Fruit fly (Drosophila melanogaster) whole organism, embryonic: ENCODE data around the gene Hmbs.
A peak's percentile ranks its signal among the peaks of the same experiment; 100 is the strongest.

ENCODE experiments used
- CG1024 ChIP-seq: fragments of 200-800 bp; sonication (Bioruptor generic); IDR thresholded peaks from 2 replicates; pipeline ENCODE4 v1.3.6; 2022; ENCODE audit warnings: missing biosample characterization, missing genetic modification characterization
- CG11695 ChIP-seq: fragments of 200-800 bp; sonication (Bioruptor generic); IDR thresholded peaks from 3 replicates; pipeline ENCODE4 v1.3.6; 2022; ENCODE audit warnings: missing biosample characterization, missing genetic modification characterization
- CG12104 ChIP-seq: fragments of 200-800 bp; sonication (Bioruptor generic); optimal IDR thresholded peaks from 3 replicates; lab custom pipeline; 2016; ENCODE audit warnings: missing biosample characterization, missing genetic modification characterization
- CG12391 ChIP-seq: fragments of 200-800 bp; sonication (Bioruptor generic); optimal IDR thresholded peaks from 3 replicates; lab custom pipeline; 2018; ENCODE audit warnings: missing biosample characterization, mild to moderate bottlenecking, missing genetic modification characterization, moderate library complexity
- CG13624 ChIP-seq: fragments of 200-800 bp; sonication (Bioruptor generic); optimal IDR thresholded peaks from 2 replicates; lab custom pipeline; 2016; ENCODE audit warnings: missing biosample characterization, missing genetic modification characterization
- CG13775 ChIP-seq: fragments of 200-800 bp; sonication (Bioruptor generic); optimal IDR thresholded peaks from 3 replicates; lab custom pipeline; 2017; ENCODE audit warnings: missing biosample characterization, mild to moderate bottlenecking, missing genetic modification characterization
- CG15514 ChIP-seq: fragments of 200-800 bp; sonication (Bioruptor generic); optimal IDR thresholded peaks from 3 replicates; lab custom pipeline; 2017; ENCODE audit warnings: missing biosample characterization, missing genetic modification characterization, mild to moderate bottlenecking, moderate library complexity, missing genetic modification reagents
- CG1603 ChIP-seq: fragments of 200-800 bp; sonication (Bioruptor generic); optimal IDR thresholded peaks from 2 replicates; lab custom pipeline; 2019; ENCODE audit warnings: missing biosample characterization, mild to moderate bottlenecking, missing genetic modification characterization, moderate library complexity
- CG18764 ChIP-seq: fragments of 200-800 bp; sonication (Bioruptor generic); optimal IDR thresholded peaks from 3 replicates; lab custom pipeline; 2016; ENCODE audit warnings: missing biosample characterization, missing genetic modification characterization
- CG31441 ChIP-seq: fragments of 200-800 bp; sonication (Bioruptor generic); IDR thresholded peaks from 2 replicates; pipeline ENCODE4 v1.3.6; 2022; ENCODE audit warnings: missing biosample characterization, missing genetic modification characterization
- CG34224 ChIP-seq: fragments of 200-800 bp; sonication (Bioruptor generic); IDR thresholded peaks from 3 replicates; pipeline ENCODE4 v1.3.6; 2022; ENCODE audit warnings: missing biosample characterization, missing genetic modification characterization; ENCODE audit not compliant: partially characterized antibody
- CG43689 ChIP-seq: fragments of 200-800 bp; sonication (Bioruptor generic); IDR thresholded peaks from 2 replicates; pipeline ENCODE4 v1.3.6; 2022; ENCODE audit warnings: missing biosample characterization, missing genetic modification characterization
- CG4404 ChIP-seq: fragments of 200-800 bp; sonication (Bioruptor generic); IDR thresholded peaks from 2 replicates; pipeline ENCODE4 v1.3.6; 2022; ENCODE audit warnings: missing biosample characterization, missing genetic modification characterization
- CG4424 ChIP-seq: fragments of 200-800 bp; sonication (Bioruptor generic); optimal IDR thresholded peaks from 3 replicates; lab custom pipeline; 2016; ENCODE audit warnings: missing biosample characterization, missing genetic modification characterization
- CG5245 ChIP-seq: fragments of 200-800 bp; sonication (Bioruptor generic); optimal IDR thresholded peaks from 3 replicates; lab custom pipeline; 2016; ENCODE audit warnings: missing biosample characterization, missing genetic modification characterization
- CG6683 ChIP-seq: fragments of 200-800 bp; sonication (Bioruptor generic); optimal IDR thresholded peaks from 2 replicates; lab custom pipeline; 2017; ENCODE audit warnings: missing biosample characterization, mild to moderate bottlenecking, missing genetic modification characterization, missing genetic modification reagents
- CG7928 ChIP-seq: fragments of 200-800 bp; sonication (Bioruptor generic); optimal IDR thresholded peaks from 2 replicates; lab custom pipeline; 2017; ENCODE audit warnings: missing biosample characterization, mild to moderate bottlenecking, missing genetic modification characterization
- CG8089 ChIP-seq: fragments of 200-800 bp; sonication (Bioruptor generic); optimal IDR thresholded peaks from 3 replicates; lab custom pipeline; 2016; ENCODE audit warnings: missing biosample characterization, missing genetic modification characterization
- CG8290 ChIP-seq, 3 experiments: fragments of 200-800 bp; sonication (Bioruptor generic); optimal IDR thresholded peaks; 2 replicates each; lab custom pipeline; 2016 to 2019; ENCODE audit warnings: missing biosample characterization in 3 of 3, missing genetic modification characterization in 3 of 3, mild to moderate bottlenecking in 2 of 3, moderate library complexity in 1 of 3
- CG8478 ChIP-seq: fragments of >200 bp; optimal IDR thresholded peaks from 2 replicates; lab custom pipeline; 2018
- CG9609 ChIP-seq: fragments of 200-800 bp; sonication (Bioruptor generic); optimal IDR thresholded peaks from 3 replicates; lab custom pipeline; 2016; ENCODE audit warnings: missing biosample characterization, missing genetic modification characterization
- CG9817 ChIP-seq: fragments of 200-800 bp; sonication (Bioruptor generic); optimal IDR thresholded peaks from 2 replicates; lab custom pipeline; 2018; ENCODE audit warnings: missing biosample characterization, mild to moderate bottlenecking, missing genetic modification characterization, moderate library complexity
- D ChIP-seq, 2 experiments: fragments of 200-800 bp in 1 of 2; fragments of >200 bp in 1 of 2; sonication (Bioruptor generic) in 1 of 2; optimal IDR thresholded peaks; 2 replicates in 1 of 2; 3 replicates in 1 of 2; lab custom pipeline; 2017; ENCODE audit warnings: mild to moderate bottlenecking in 1 of 2, missing biosample characterization in 1 of 2, missing genetic modification characterization in 1 of 2, missing genetic modification reagents in 1 of 2
- Dp ChIP-seq: fragments of 200-800 bp; sonication (Bioruptor generic); optimal IDR thresholded peaks from 2 replicates; lab custom pipeline; 2018; ENCODE audit warnings: missing biosample characterization, mild to moderate bottlenecking, missing genetic modification characterization, moderate library complexity
- Hey ChIP-seq: fragments of 200-800 bp; sonication (Bioruptor generic); optimal IDR thresholded peaks from 3 replicates; lab custom pipeline; 2018; ENCODE audit warnings: missing biosample characterization, mild to moderate bottlenecking, missing genetic modification characterization
- Neu2 ChIP-seq: fragments of 200-800 bp; sonication (Bioruptor generic); optimal IDR thresholded peaks from 3 replicates; lab custom pipeline; 2016; ENCODE audit warnings: missing biosample characterization, missing genetic modification characterization, borderline replicate concordance
- Sox102F ChIP-seq: fragments of 200-800 bp; sonication (Bioruptor generic); optimal IDR thresholded peaks from 2 replicates; lab custom pipeline; 2018; ENCODE audit warnings: missing biosample characterization, mild to moderate bottlenecking, missing genetic modification characterization, moderate library complexity
- TFAM ChIP-seq: fragments of 200-800 bp; sonication (Bioruptor generic); optimal IDR thresholded peaks from 2 replicates; lab custom pipeline; 2017; ENCODE audit warnings: missing biosample characterization, missing genetic modification characterization, inconsistent platforms
- abd-A ChIP-seq: fragments of 200-800 bp; sonication (Bioruptor generic); optimal IDR thresholded peaks from 3 replicates; lab custom pipeline; 2019; ENCODE audit warnings: missing biosample characterization, mild to moderate bottlenecking, missing genetic modification characterization, moderate library complexity
- ac ChIP-seq: fragments of 200-800 bp; sonication (Bioruptor generic); optimal IDR thresholded peaks from 3 replicates; lab custom pipeline; 2017; ENCODE audit warnings: missing biosample characterization, mild to moderate bottlenecking, missing genetic modification characterization
- ato ChIP-seq: fragments of 200-800 bp; sonication (Bioruptor generic); IDR thresholded peaks from 2 replicates; pipeline ENCODE4 v1.3.6; 2022; ENCODE audit warnings: missing biosample characterization, missing genetic modification characterization; ENCODE audit not compliant: partially characterized antibody
- cato ChIP-seq: fragments of 200-800 bp; sonication (Bioruptor generic); optimal IDR thresholded peaks from 2 replicates; lab custom pipeline; 2016; ENCODE audit warnings: missing biosample characterization, missing genetic modification characterization, borderline replicate concordance
- cg ChIP-seq: fragments of 200-800 bp; sonication (Bioruptor generic); optimal IDR thresholded peaks from 3 replicates; lab custom pipeline; 2019; ENCODE audit warnings: missing biosample characterization, mild to moderate bottlenecking, missing genetic modification characterization, moderate library complexity
- crol ChIP-seq: fragments of 200-800 bp; sonication (Bioruptor generic); IDR thresholded peaks from 2 replicates; pipeline ENCODE4 v1.3.6; 2022; ENCODE audit warnings: missing biosample characterization, missing genetic modification characterization
- crp ChIP-seq, 2 experiments: fragments of 200-800 bp; sonication (Bioruptor generic); optimal IDR thresholded peaks; 2 replicates in 1 of 2; 3 replicates in 1 of 2; lab custom pipeline; 2017; ENCODE audit warnings: missing biosample characterization in 2 of 2, missing genetic modification characterization in 2 of 2, mild to moderate bottlenecking in 1 of 2, moderate library complexity in 1 of 2
- dati ChIP-seq: fragments of 200-800 bp; sonication (Bioruptor generic); IDR thresholded peaks from 2 replicates; pipeline ENCODE4 v1.3.6; 2022; ENCODE audit warnings: missing biosample characterization, missing genetic modification characterization
- nau ChIP-seq: fragments of 200-800 bp; sonication (Bioruptor generic); optimal IDR thresholded peaks from 3 replicates; lab custom pipeline; 2017; ENCODE audit warnings: missing biosample characterization, mild to moderate bottlenecking, missing genetic modification characterization, missing genetic modification reagents
- nom ChIP-seq: fragments of 200-800 bp; sonication (Bioruptor generic); optimal IDR thresholded peaks from 2 replicates; lab custom pipeline; 2017; ENCODE audit warnings: missing biosample characterization, missing genetic modification characterization, mild to moderate bottlenecking, moderate library complexity, missing genetic modification reagents
- pfk ChIP-seq: fragments of 200-800 bp; sonication (Bioruptor generic); optimal IDR thresholded peaks from 2 replicates; lab custom pipeline; 2018; ENCODE audit warnings: missing biosample characterization, mild to moderate bottlenecking, missing genetic modification characterization, moderate library complexity
- pho ChIP-seq: fragments of 200-800 bp; sonication (Bioruptor generic); optimal IDR thresholded peaks from 2 replicates; lab custom pipeline; 2016; ENCODE audit warnings: missing biosample characterization, missing genetic modification characterization
- pum ChIP-seq: fragments of 200-800 bp; sonication (Bioruptor generic); optimal IDR thresholded peaks from 2 replicates; lab custom pipeline; 2016; ENCODE audit warnings: missing biosample characterization, missing genetic modification characterization
- row ChIP-seq: fragments of 200-800 bp; sonication (Bioruptor generic); IDR thresholded peaks from 3 replicates; pipeline ENCODE4 v1.3.6; 2022; ENCODE audit warnings: missing biosample characterization, missing genetic modification characterization
- seq ChIP-seq: fragments of 200-800 bp; sonication (Bioruptor generic); IDR thresholded peaks from 2 replicates; pipeline ENCODE4 v1.3.6; 2022; ENCODE audit warnings: missing biosample characterization, missing genetic modification characterization
- stwl ChIP-seq: fragments of 200-800 bp; sonication (Bioruptor generic); optimal IDR thresholded peaks from 3 replicates; lab custom pipeline; 2018; ENCODE audit warnings: missing biosample characterization, mild to moderate bottlenecking, missing genetic modification characterization, moderate library complexity
- tap ChIP-seq: fragments of 200-800 bp; optimal IDR thresholded peaks from 3 replicates; lab custom pipeline; 2019; ENCODE audit warnings: missing biosample characterization, mild to moderate bottlenecking, missing genetic modification characterization, moderate library complexity
- tna ChIP-seq: fragments of 200-800 bp; sonication (Bioruptor generic); IDR thresholded peaks from 2 replicates; pipeline ENCODE4 v1.3.6; 2022; ENCODE audit warnings: missing biosample characterization, missing genetic modification characterization; ENCODE audit not compliant: partially characterized antibody
- tup ChIP-seq: fragments of 200-800 bp; sonication (Bioruptor generic); optimal IDR thresholded peaks from 2 replicates; lab custom pipeline; 2016; ENCODE audit warnings: missing biosample characterization, mild to moderate bottlenecking, missing genetic modification characterization, moderate library complexity
- unc-4 ChIP-seq: fragments of 200-800 bp; sonication (Bioruptor generic); IDR thresholded peaks from 2 replicates; pipeline ENCODE4 v1.3.6; 2022; ENCODE audit warnings: missing biosample characterization, missing genetic modification characterization; ENCODE audit not compliant: partially characterized antibody
- vvl ChIP-seq: fragments of 200-800 bp; sonication (Bioruptor generic); IDR thresholded peaks from 2 replicates; pipeline ENCODE4 v1.3.6; 2022; ENCODE audit warnings: missing biosample characterization, missing genetic modification characterization
- wor ChIP-seq: fragments of 200-800 bp; sonication (Bioruptor generic); IDR thresholded peaks from 2 replicates; pipeline ENCODE4 v1.3.6; 2022; ENCODE audit warnings: missing biosample characterization, missing genetic modification characterization

The Hmbs gene

dm6 chr3L:1330420-1330819 is 4.3 kb upstream of the Hmbs start (continued):
- TF ChIP-seq CG1024 (GFP tag; lab: Robert Waterston, UW) (no peak), CG8290 (GFP tag; optimal IDR thresholded peaks at IDR 0.05; lab: Kevin White, UChicago) (no peak), CG8290 (tag; optimal IDR thresholded peaks at IDR 0.05; lab: Kevin White, UChicago) (no peak), row (GFP tag; lab: Robert Waterston, UW) (peak; percentile 20; the same call in 1 of the 3 replicates), cato (GFP tag; lab: Kevin White, UChicago) (no peak), TFAM (GFP tag; lab: Kevin White, UChicago) (no peak), CG18764 (GFP tag; lab: Kevin White, UChicago) (no peak), cg (GFP tag; lab: Kevin White, UChicago) (peak; percentile 56), CG9817 (tag; lab: Kevin White, UChicago) (no peak), CG4404 (GFP tag; lab: Robert Waterston, UW) (no peak), D (optimal IDR thresholded peaks at IDR 0.05; lab: Kevin White, UChicago) (no peak), D (GFP tag; optimal IDR thresholded peaks at IDR 0.05; lab: Kevin White, UChicago) (no peak), vvl (GFP tag; lab: Robert Waterston, UW) (no peak), CG8089 (no peak), CG31441 (GFP tag; lab: Robert Waterston, UW) (no peak), unc-4 (GFP tag; lab: Robert Waterston, UW) (no peak), Hey (tag; lab: Kevin White, UChicago) (no peak), CG13775 (GFP tag; lab: Kevin White, UChicago) (no peak), seq (GFP tag; lab: Robert Waterston, UW) (no peak), nom (GFP tag; lab: Kevin White, UChicago) (no peak), CG4424 (no peak), CG7928 (GFP tag; lab: Kevin White, UChicago) (no peak), CG15514 (GFP tag; lab: Kevin White, UChicago) (no peak), wor (GFP tag; lab: Robert Waterston, UW) (no peak), crp (GFP tag; optimal IDR thresholded peaks at IDR 0.05; lab: Kevin White, UChicago) (no peak), CG6683 (GFP tag; lab: Kevin White, UChicago) (no peak), Neu2 (GFP tag; lab: Kevin White, UChicago) (no peak), stwl (tag; lab: Kevin White, UChicago) (no peak), CG43689 (GFP tag; lab: Robert Waterston, UW) (no peak), CG12104 (GFP tag; lab: Kevin White, UChicago) (peak; percentile 14), CG12391 (no peak), tap (tag; lab: Kevin White, UChicago) (no peak), CG9609 (GFP tag; lab: Kevin White, UChicago) (no peak), ac (no peak), pum (GFP tag; lab: Kevin White, UChicago) (no peak), pfk (GFP tag; lab: Kevin White, UChicago) (no peak), CG13624 (GFP tag; lab: Kevin White, UChicago) (no peak), abd-A (tag; lab: Kevin White, UChicago) (no peak), CG11695 (GFP tag; lab: Robert Waterston, UW) (0 out of 3 replicates have a peak, but pooled peaks have one; percentile 17), dati (GFP tag; lab: Robert Waterston, UW) (no peak), tup (GFP tag; lab: Kevin White, UChicago) (no peak)

- TF ChIP-seq CG8478 (lab: Kevin White, UChicago) (no peak), crol (GFP tag; lab: Robert Waterston, UW) (no peak), pho (GFP tag; lab: Kevin White, UChicago) (no peak), Sox102F (no peak), Dp (GFP tag; lab: Kevin White, UChicago) (peak; percentile 97), nau (GFP tag; lab: Kevin White, UChicago) (no peak), ato (GFP tag; lab: Robert Waterston, UW) (0 out of 2 replicates have a peak, but pooled peaks have one; percentile 41), CG34224 (GFP tag; lab: Robert Waterston, UW) (0 out of 3 replicates have a peak, but pooled peaks have one; percentile 19), CG5245 (no peak), tna (GFP tag; lab: Robert Waterston, UW) (no peak), CG1603 (peak; percentile 54)
These were observed 3.1 kb upstream of the Hmbs start, which contains the start of gene msd1 for dm6 chr3L:1331542-1331941. Gene msd1, plus strand, starts transcription at chr3L:1331744.
